Worm (Caenorhabditis elegans): ENCODE measurements around the gene dcn-1.

Gene dcn-1

ce11 chrIII:4332543-4333042, 18.9 kb downstream of the dcn-1 start, which contains the start of gene cdk-12 (continued):
- no peak for TF ChIP-seq ceh-16 (tag; optimal IDR thresholded peaks at IDR 0.05)
- no peak for TF ChIP-seq mdl-1 (tag; optimal IDR thresholded peaks at IDR 0.05)
- no peak for TF ChIP-seq ama-1 (optimal IDR thresholded peaks at IDR 0.05)
- TF ChIP-seq aly-2 (tag; optimal IDR thresholded peaks at IDR 0.05): no peak
- no peak for TF ChIP-seq lin-11 (tag; optimal IDR thresholded peaks at IDR 0.05)
- TF ChIP-seq alr-1 (tag; optimal IDR thresholded peaks at IDR 0.05): no peak
- no peak for TF ChIP-seq ztf-1 (GFP tag; conservative IDR thresholded peaks at IDR 0.05)
- TF ChIP-seq nhr-11 (tag; optimal IDR thresholded peaks at IDR 0.05): no peak
- peak; percentile 39 for TF ChIP-seq sma-9 (GFP tag; optimal IDR thresholded peaks at IDR 0.05)
- TF ChIP-seq sma-9 (tag; optimal IDR thresholded peaks at IDR 0.05): no peak
- TF ChIP-seq nhr-21 (tag; optimal IDR thresholded peaks at IDR 0.05): no peak
- peak; percentile 3 for TF ChIP-seq sma-3 (GFP tag; optimal IDR thresholded peaks at IDR 0.05)
- no peak for TF ChIP-seq nhr-12 (tag; optimal IDR thresholded peaks at IDR 0.05)
- TF ChIP-seq elt-3 (tag; optimal IDR thresholded peaks at IDR 0.05): no peak

- peak in 1 of 2 experiments; percentile 48 for TF ChIP-seq lsy-2 (tag; optimal IDR thresholded peaks at IDR 0.05)
- peak; percentile 64 for TF ChIP-seq C34F6.9 (tag; optimal IDR thresholded peaks at IDR 0.05)
- peak; percentile 85 for TF ChIP-seq unc-55 (GFP tag; optimal IDR thresholded peaks at IDR 0.05)
- peak; percentile 46 for TF ChIP-seq sem-4 (tag; optimal IDR thresholded peaks at IDR 0.05)
- no peak for TF ChIP-seq ceh-16 (tag; optimal IDR thresholded peaks at IDR 0.05)
- no peak for TF ChIP-seq R02D3.7 (tag; optimal IDR thresholded peaks at IDR 0.05)
- TF ChIP-seq F13H6.1 (tag; optimal IDR thresholded peaks at IDR 0.05): peak; percentile 48
- peak; percentile 49 for TF ChIP-seq nhr-129 (tag; optimal IDR thresholded peaks at IDR 0.05)
- TF ChIP-seq zag-1 (tag; optimal IDR thresholded peaks at IDR 0.05): peak; percentile 34
Observed at ce11 chrIII:4335614-4336013, 21.9 kb downstream of the dcn-1 start.

- TF ChIP-seq crh-2 (tag; optimal IDR thresholded peaks at IDR 0.05) (peak; percentile 24), sma-3 (GFP tag; optimal IDR thresholded peaks at IDR 0.05) (peak; percentile 39), alr-1 (tag; optimal IDR thresholded peaks at IDR 0.05) (no peak), F13H6.1 (tag; optimal IDR thresholded peaks at IDR 0.05) (peak; percentile 43), lsy-2 (tag; optimal IDR thresholded peaks at IDR 0.05) (peak in 1 of 2 experiments; percentile 68), ztf-1 (GFP tag; conservative IDR thresholded peaks at IDR 0.05) (no peak), Y55F3AM.14 (GFP tag; optimal IDR thresholded peaks at IDR 0.05) (no peak), ceh-16 (tag; optimal IDR thresholded peaks at IDR 0.05) (no peak), gmeb-1 (tag; optimal IDR thresholded peaks at IDR 0.05) (peak; percentile 54), mab-5 (tag; optimal IDR thresholded peaks at IDR 0.05) (no peak), nhr-11 (tag; optimal IDR thresholded peaks at IDR 0.05) (no peak), C34F6.9 (tag; optimal IDR thresholded peaks at IDR 0.05) (peak; percentile 50), unc-55 (GFP tag; optimal IDR thresholded peaks at IDR 0.05) (peak; percentile 40), sma-9 (GFP tag; optimal IDR thresholded peaks at IDR 0.05) (peak; percentile 17), sma-9 (tag; optimal IDR thresholded peaks at IDR 0.05) (no peak), elt-3 (tag; optimal IDR thresholded peaks at IDR 0.05) (no peak), egl-27 (tag; optimal IDR thresholded peaks at IDR 0.05) (no peak), nhr-25 (tag; optimal IDR thresholded peaks at IDR 0.05) (peak; percentile 29), nhr-77 (tag; optimal IDR thresholded peaks at IDR 0.05) (no peak)
Observed at ce11 chrIII:4343070-4343469, 29.4 kb downstream of the dcn-1 start, which contains the start of the genes B0285.3 and lcmt-1. Gene B0285.3 (minus strand): TSS chrIII:4343336. Gene lcmt-1 (plus strand): TSS chrIII:4343446.

- no peak for TF ChIP-seq ZK546.5 (tag; optimal IDR thresholded peaks at IDR 0.05)
- TF ChIP-seq mab-5 (tag; optimal IDR thresholded peaks at IDR 0.05): no peak
- no peak for TF ChIP-seq nhr-77 (tag; optimal IDR thresholded peaks at IDR 0.05)
- TF ChIP-seq nhr-12 (tag; optimal IDR thresholded peaks at IDR 0.05): no peak
- TF ChIP-seq snpc-4 (tag; optimal IDR thresholded peaks at IDR 0.05): no peak
- TF ChIP-seq nhr-25 (tag; optimal IDR thresholded peaks at IDR 0.05): no peak
- no peak for TF ChIP-seq nhr-21 (tag; optimal IDR thresholded peaks at IDR 0.05)
- TF ChIP-seq sma-3 (GFP tag; optimal IDR thresholded peaks at IDR 0.05): no peak
Observed at ce11 chrIII:4345034-4345433, 31.3 kb downstream of the dcn-1 start, which contains the start of gene hse-5. Gene hse-5 (plus strand): TSS chrIII:4345334.

ce11 chrIII:4349799-4350198, 36.1 kb downstream of the dcn-1 start, which contains the start of gene B0285.6:
Gene B0285.6 (plus strand): TSS chrIII:4350099.
- TF ChIP-seq alr-1 (tag; optimal IDR thresholded peaks at IDR 0.05) (no peak), ama-1 (optimal IDR thresholded peaks at IDR 0.05) (no peak), elt-1 (tag; optimal IDR thresholded peaks at IDR 0.05) (no peak), mbf-1 (tag; optimal IDR thresholded peaks at IDR 0.05) (no peak), unc-39 (tag; optimal IDR thresholded peaks at IDR 0.05) (no peak), nhr-23 (tag; optimal IDR thresholded peaks at IDR 0.05) (no peak), ztf-4 (tag; optimal IDR thresholded peaks at IDR 0.05) (no peak), nhr-11 (tag; optimal IDR thresholded peaks at IDR 0.05) (no peak), C34F6.9 (tag; optimal IDR thresholded peaks at IDR 0.05) (no peak), Y55F3AM.14 (GFP tag; optimal IDR thresholded peaks at IDR 0.05) (no peak), nhr-25 (tag; optimal IDR thresholded peaks at IDR 0.05) (no peak), aly-2 (tag; optimal IDR thresholded peaks at IDR 0.05) (no peak), ZK546.5 (tag; optimal IDR thresholded peaks at IDR 0.05) (no peak), unc-55 (GFP tag; optimal IDR thresholded peaks at IDR 0.05) (no peak), F13H6.1 (tag; optimal IDR thresholded peaks at IDR 0.05) (no peak), mdl-1 (tag; optimal IDR thresholded peaks at IDR 0.05) (no peak)

Data from whole organism, L2 larva.